Worm (Caenorhabditis elegans) whole organism, mixed stage, embryonic: Measurements from ENCODE around the gene osm-3.

ENCODE experiments used
- hlh-1 ChIP-seq: fragments of 150-350 bp; optimal IDR thresholded peaks from 2 replicates; lab custom pipeline; 2014; ENCODE audit warnings: missing biosample characterization, missing genetic modification reagents, missing genetic modification characterization
- mep-1 ChIP-seq: fragments of 150-350 bp; optimal IDR thresholded peaks from 2 replicates; lab custom pipeline; 2017; ENCODE audit warnings: missing biosample characterization, missing genetic modification reagents, missing genetic modification characterization, inconsistent platforms
- sptf-1 ChIP-seq: sonication (generic microtip); optimal IDR thresholded peaks from 2 replicates; lab custom pipeline; 2017; ENCODE audit warnings: mild to moderate bottlenecking, missing genetic modification characterization, moderate library complexity, missing compliant biosample characterization

- TF ChIP-seq mep-1 (tag; lab: Kevin White, UChicago): peak; percentile 14
- no peak for TF ChIP-seq hlh-1 (tag; lab: Kevin White, UChicago)
- no peak for TF ChIP-seq sptf-1 (tag; lab: Kevin White, UChicago)
Measured at ce11 chrIV:3766589-3766988, 34.3 kb downstream of the osm-3 start, which contains the start of gene vab-2.
